Worm (Caenorhabditis elegans) whole organism, L4 larva: ENCODE results near the gene rpl-26.

Source experiments
- F37D6.2 ChIP-seq: sonication (generic microtip); optimal IDR thresholded peaks from 2 replicates; lab custom pipeline; 2016; ENCODE audit warnings: mild to moderate bottlenecking, missing genetic modification characterization, missing compliant biosample characterization
- F44E2.7 ChIP-seq: fragments of 200-800 bp; sonication (Bioruptor generic); IDR thresholded peaks from 2 replicates; pipeline ENCODE4 v2.1.2; 2022; ENCODE audit warnings: missing genetic modification characterization, missing compliant biosample characterization
- F49E8.2 ChIP-seq: sonication (generic microtip); optimal IDR thresholded peaks from 2 replicates; lab custom pipeline; 2016; ENCODE audit warnings: missing compliant biosample characterization, mild to moderate bottlenecking, missing genetic modification characterization, borderline replicate concordance
- R02D3.7 ChIP-seq: fragments of 150-350 bp; sonication (generic microtip); optimal IDR thresholded peaks from 3 replicates; lab custom pipeline; 2014; ENCODE audit warnings: missing biosample characterization, missing genetic modification characterization
- Y105C5A.15 ChIP-seq: fragments of 200-800 bp; sonication (Bioruptor generic); IDR thresholded peaks from 2 replicates; pipeline ENCODE4 v1.3.6; 2022; ENCODE audit warnings: missing genetic modification characterization, missing compliant biosample characterization
- Y48G9A.11 ChIP-seq: fragments of 200-800 bp; sonication (Bioruptor generic); IDR thresholded peaks from 2 replicates; pipeline ENCODE4 v1.3.6; 2022; ENCODE audit warnings: missing genetic modification reagents, missing genetic modification characterization, missing compliant biosample characterization
- Y5F2A.4 ChIP-seq: fragments of 200-800 bp; sonication (Bioruptor generic); optimal IDR thresholded peaks from 2 replicates; lab custom pipeline; 2018; ENCODE audit warnings: mild to moderate bottlenecking, missing genetic modification characterization, missing compliant biosample characterization
- ZK337.2 ChIP-seq: fragments of 200-800 bp; sonication (Bioruptor generic); IDR thresholded peaks from 2 replicates; pipeline ENCODE4 v1.3.6; 2022; ENCODE audit warnings: missing genetic modification reagents, missing genetic modification characterization, missing compliant biosample characterization
- aha-1 ChIP-seq: fragments of 150-350 bp; peaks from one replicate; lab custom pipeline; 2014; ENCODE audit warnings: missing biosample characterization, missing genetic modification characterization
- aly-2 ChIP-seq: sonication (generic microtip); optimal IDR thresholded peaks from 2 replicates; lab custom pipeline; 2018; ENCODE audit warnings: missing biosample characterization, missing genetic modification characterization
- arid-1 ChIP-seq: fragments of 200-800 bp; sonication (Bioruptor generic); conservative IDR thresholded peaks from 2 replicates; pipeline ENCODE4 v1.3.6; 2022; ENCODE audit warnings: missing genetic modification reagents, missing genetic modification characterization, missing compliant biosample characterization
- ceh-20 ChIP-seq: fragments of 200-800 bp; sonication (Bioruptor generic); IDR thresholded peaks from 2 replicates; pipeline ENCODE4 v1.3.6; 2022; ENCODE audit warnings: missing genetic modification reagents, missing genetic modification characterization, missing compliant biosample characterization
- ceh-28 ChIP-seq: fragments of 150-350 bp; optimal IDR thresholded peaks from 2 replicates; lab custom pipeline; 2014; ENCODE audit warnings: missing biosample characterization, missing genetic modification reagents, missing genetic modification characterization
- ceh-32 ChIP-seq: sonication (generic microtip); optimal IDR thresholded peaks from 2 replicates; lab custom pipeline; 2016; ENCODE audit warnings: mild to moderate bottlenecking, missing genetic modification characterization, missing compliant biosample characterization; ENCODE audit not compliant: poor library complexity
- ceh-82 ChIP-seq: sonication (generic microtip); optimal IDR thresholded peaks from 2 replicates; lab custom pipeline; 2017; ENCODE audit warnings: missing biosample characterization, missing genetic modification characterization
- daf-16 ChIP-seq, 3 experiments: sonication (generic microtip); optimal IDR thresholded peaks; 2 replicates each; lab custom pipeline; 2016 to 2017; ENCODE audit warnings: missing genetic modification characterization in 3 of 3, missing genetic modification reagents in 3 of 3, mild to moderate bottlenecking in 2 of 3, missing compliant biosample characterization in 2 of 3, missing biosample characterization in 1 of 3, moderate library complexity in 1 of 3
- daf-19 ChIP-seq: fragments of 200-800 bp; sonication (Bioruptor generic); conservative IDR thresholded peaks from 2 replicates; pipeline ENCODE4 v1.3.6; 2022; ENCODE audit warnings: missing genetic modification characterization, missing compliant biosample characterization
- duxl-1 ChIP-seq: sonication (generic microtip); optimal IDR thresholded peaks from 2 replicates; lab custom pipeline; 2016; ENCODE audit warnings: mild to moderate bottlenecking, missing genetic modification characterization, moderate library complexity, missing compliant biosample characterization; ENCODE audit not compliant: poor library complexity
- egl-43 ChIP-seq: fragments of 200-800 bp; sonication (Bioruptor generic); IDR thresholded peaks from 2 replicates; pipeline ENCODE4 v1.3.6; 2022; ENCODE audit warnings: missing genetic modification reagents, missing genetic modification characterization, missing compliant biosample characterization
- hlh-11 ChIP-seq: fragments of 200-800 bp; sonication (Bioruptor generic); optimal IDR thresholded peaks from 2 replicates; lab custom pipeline; 2018; ENCODE audit warnings: mild to moderate bottlenecking, missing genetic modification characterization, missing compliant biosample characterization
- lin-13 ChIP-seq: fragments of 150-350 bp; optimal IDR thresholded peaks from 2 replicates; lab custom pipeline; 2014; ENCODE audit warnings: missing biosample characterization, missing genetic modification reagents, missing genetic modification characterization
- lin-15B ChIP-seq: fragments of 150-350 bp; sonication (generic microtip); optimal IDR thresholded peaks from 3 replicates; lab custom pipeline; 2014; ENCODE audit warnings: missing biosample characterization, missing genetic modification characterization
- lin-38 ChIP-seq: fragments of 200-800 bp; sonication (Bioruptor generic); IDR thresholded peaks from 2 replicates; pipeline ENCODE4 v1.3.6; 2022; ENCODE audit warnings: missing genetic modification reagents, missing genetic modification characterization, missing compliant biosample characterization
- lin-39 ChIP-seq: fragments of 150-350 bp; optimal IDR thresholded peaks from 2 replicates; lab custom pipeline; 2014; ENCODE audit warnings: missing biosample characterization, missing genetic modification reagents, missing genetic modification characterization
- lsy-2 ChIP-seq, 2 experiments: fragments of 150-350 bp in 1 of 2; sonication (generic microtip) in 1 of 2; optimal IDR thresholded peaks; 2 replicates each; lab custom pipeline; 2014 to 2017; ENCODE audit warnings: missing biosample characterization in 2 of 2, missing genetic modification characterization in 2 of 2
- mdl-1 ChIP-seq, 2 experiments: fragments of 150-350 bp in 1 of 2; sonication (generic microtip) in 1 of 2; optimal IDR thresholded peaks; 2 replicates each; lab custom pipeline; 2014 to 2017; ENCODE audit warnings: missing biosample characterization in 2 of 2, missing genetic modification characterization in 2 of 2
- mep-1 ChIP-seq: fragments of 150-350 bp; sonication (generic microtip); optimal IDR thresholded peaks from 3 replicates; lab custom pipeline; 2014; ENCODE audit warnings: missing biosample characterization, missing genetic modification characterization
- mxl-2 ChIP-seq: fragments of 200-800 bp; sonication (Bioruptor generic); conservative IDR thresholded peaks from 2 replicates; pipeline ENCODE4 v1.3.6; 2022; ENCODE audit warnings: missing genetic modification reagents, missing genetic modification characterization, missing compliant biosample characterization
- nhr-10 ChIP-seq: fragments of 150-350 bp; optimal IDR thresholded peaks from 2 replicates; lab custom pipeline; 2014; ENCODE audit warnings: missing biosample characterization, missing genetic modification characterization
- nhr-102 ChIP-seq: sonication (generic microtip); optimal IDR thresholded peaks from 2 replicates; lab custom pipeline; 2016; ENCODE audit warnings: mild to moderate bottlenecking, missing genetic modification characterization, moderate library complexity, missing compliant biosample characterization
- nhr-111 ChIP-seq: fragments of 200-800 bp; sonication (Bioruptor generic); optimal IDR thresholded peaks from 2 replicates; lab custom pipeline; 2018; ENCODE audit warnings: mild to moderate bottlenecking, missing genetic modification characterization, missing compliant biosample characterization
- nhr-237 ChIP-seq: sonication (generic microtip); optimal IDR thresholded peaks from 2 replicates; lab custom pipeline; 2017; ENCODE audit warnings: missing biosample characterization, missing genetic modification characterization
- nhr-28 ChIP-seq: fragments of 150-350 bp; optimal IDR thresholded peaks from 2 replicates; lab custom pipeline; 2014; ENCODE audit warnings: missing biosample characterization, missing genetic modification characterization
- nhr-6 ChIP-seq: fragments of 150-350 bp; optimal IDR thresholded peaks from 2 replicates; lab custom pipeline; 2014; ENCODE audit warnings: missing biosample characterization, missing genetic modification characterization
- nhr-77 ChIP-seq: fragments of 150-350 bp; optimal IDR thresholded peaks from 2 replicates; lab custom pipeline; 2014; ENCODE audit warnings: missing biosample characterization, missing genetic modification characterization
- saeg-2 ChIP-seq: fragments of 200-800 bp; sonication (Bioruptor generic); IDR thresholded peaks from 2 replicates; pipeline ENCODE4 v1.3.6; 2022; ENCODE audit warnings: missing genetic modification reagents, missing genetic modification characterization, missing compliant biosample characterization
- skn-1 ChIP-seq: fragments of 150-350 bp; optimal IDR thresholded peaks from 2 replicates; lab custom pipeline; 2014; ENCODE audit warnings: missing biosample characterization, missing genetic modification characterization
- spr-1 ChIP-seq: sonication (generic microtip); optimal IDR thresholded peaks from 2 replicates; lab custom pipeline; 2016; ENCODE audit warnings: mild to moderate bottlenecking, missing genetic modification characterization, missing compliant biosample characterization
- spr-3 ChIP-seq: fragments of 200-800 bp; sonication (Bioruptor generic); optimal IDR thresholded peaks from 2 replicates; lab custom pipeline; 2018; ENCODE audit warnings: mild to moderate bottlenecking, missing genetic modification characterization, missing compliant biosample characterization
- tag-97 ChIP-seq: fragments of 200-800 bp; sonication (Bioruptor generic); IDR thresholded peaks from 2 replicates; pipeline ENCODE4 v1.3.6; 2022; ENCODE audit warnings: missing genetic modification characterization, missing compliant biosample characterization
- tra-1 ChIP-seq: fragments of 200-800 bp; sonication (Bioruptor generic); IDR thresholded peaks from 2 replicates; pipeline ENCODE4 v1.3.6; 2022; ENCODE audit warnings: missing genetic modification reagents, missing genetic modification characterization, missing compliant biosample characterization
- unc-130 ChIP-seq: sonication (generic microtip); optimal IDR thresholded peaks from 2 replicates; lab custom pipeline; 2016; ENCODE audit warnings: missing genetic modification reagents, missing genetic modification characterization, missing compliant biosample characterization
- zfp-2 ChIP-seq: sonication (generic microtip); optimal IDR thresholded peaks from 2 replicates; lab custom pipeline; 2016; ENCODE audit warnings: mild to moderate bottlenecking, missing genetic modification characterization, missing compliant biosample characterization
- ztf-11 ChIP-seq: fragments of 150-350 bp; optimal IDR thresholded peaks from 2 replicates; lab custom pipeline; 2014; ENCODE audit warnings: missing biosample characterization, missing genetic modification characterization
- ztf-7 ChIP-seq: fragments of 150-350 bp; optimal IDR thresholded peaks from 2 replicates; lab custom pipeline; 2014; ENCODE audit warnings: missing biosample characterization, missing genetic modification characterization

rpl-26 gene

DNA sequence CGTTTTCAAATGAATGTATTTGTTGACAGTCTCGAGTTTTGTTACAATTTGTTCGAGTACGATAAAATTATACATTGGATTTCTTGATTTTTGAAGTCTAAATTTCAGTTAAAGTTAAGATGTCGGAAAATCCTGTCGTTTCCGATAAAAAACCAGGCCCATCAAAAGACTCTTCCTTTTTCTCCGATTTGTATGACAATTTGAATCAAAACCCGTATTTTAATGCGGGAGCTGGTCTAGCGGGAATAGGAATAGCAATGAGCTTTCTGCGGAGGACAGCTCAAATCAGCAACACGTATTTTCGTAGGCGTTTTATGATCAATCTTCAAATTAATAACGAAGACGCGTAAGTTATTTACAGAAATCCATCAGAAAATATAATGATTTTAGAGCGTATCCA is 31.6 kb upstream of the rpl-26 start, which contains the start of gene bcs-1:
bcs-1 (plus strand) TSS at position 109 of the 400 bp plus-strand sequence.
- TF ChIP-seq skn-1 (tag; lab: Kevin White, UChicago) (no peak), nhr-6 (no peak), mdl-1 (tag; optimal IDR thresholded peaks at IDR 0.05; lab: Kevin White, UChicago) (no peak), daf-16 (GFP tag; optimal IDR thresholded peaks at IDR 0.05; lab: Kevin White, UChicago) (no peak), daf-16 (tag; optimal IDR thresholded peaks at IDR 0.05; lab: Kevin White, UChicago) (peak; percentile 14), spr-1 (tag; lab: Kevin White, UChicago) (no peak), zfp-2 (no peak), ceh-28 (tag; lab: Kevin White, UChicago) (no peak), aly-2 (no peak), duxl-1 (no peak), arid-1 (no peak), Y105C5A.15 (GFP tag; lab: Robert Waterston, UW) (no peak), ceh-32 (tag; lab: Kevin White, UChicago) (no peak), tra-1 (GFP tag; lab: Robert Waterston, UW) (0 out of 2 replicates have a peak, but pooled peaks have one; percentile 14), spr-3 (GFP tag; lab: Kevin White, UChicago) (no peak), lin-13 (GFP tag; lab: Kevin White, UChicago) (no peak), Y48G9A.11 (GFP tag; lab: Robert Waterston, UW) (0 out of 2 replicates have a peak, but pooled peaks have one; percentile 7), tag-97 (GFP tag; lab: Robert Waterston, UW) (no peak), nhr-77 (tag; lab: Kevin White, UChicago) (no peak), F37D6.2 (tag; lab: Kevin White, UChicago) (no peak), ztf-11 (tag; lab: Kevin White, UChicago) (no peak), lin-38 (GFP tag; lab: Robert Waterston, UW) (peak; percentile 49; the same call in 1 of the 2 replicates), F49E8.2 (tag; lab: Kevin White, UChicago) (peak; percentile 39), saeg-2 (GFP tag; lab: Robert Waterston, UW) (no peak), nhr-10 (tag; lab: Kevin White, UChicago) (no peak), nhr-237 (no peak), F44E2.7 (GFP tag; lab: Robert Waterston, UW) (no peak), ztf-7 (tag; lab: Kevin White, UChicago) (no peak)

DNA sequence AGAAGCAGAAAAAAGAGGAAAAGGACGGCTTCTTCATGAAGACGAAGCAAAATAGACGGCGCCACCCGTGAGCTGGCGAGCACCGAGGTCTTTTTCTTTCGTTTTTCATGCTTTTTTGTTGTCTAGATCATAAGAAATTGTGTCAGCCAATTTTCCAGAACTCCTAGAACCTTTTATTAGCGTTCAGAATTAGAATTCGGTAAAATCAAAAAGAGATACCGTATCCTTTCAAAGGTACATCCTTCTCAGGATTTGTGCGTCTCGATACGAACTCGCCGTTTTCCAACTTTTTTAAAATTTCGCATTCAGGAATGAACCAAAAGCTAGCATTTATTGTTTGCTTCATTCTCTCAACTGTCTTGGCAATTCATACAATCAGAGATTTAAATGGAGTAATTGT is 29.5 kb upstream of the rpl-26 start, which contains the start of gene F54C9.7:
F54C9.7 (plus strand) TSS at position 301 of the 400 bp plus-strand sequence.
- TF ChIP-seq R02D3.7 (no peak), lin-38 (GFP tag; lab: Robert Waterston, UW) (peak; percentile 44)

DNA sequence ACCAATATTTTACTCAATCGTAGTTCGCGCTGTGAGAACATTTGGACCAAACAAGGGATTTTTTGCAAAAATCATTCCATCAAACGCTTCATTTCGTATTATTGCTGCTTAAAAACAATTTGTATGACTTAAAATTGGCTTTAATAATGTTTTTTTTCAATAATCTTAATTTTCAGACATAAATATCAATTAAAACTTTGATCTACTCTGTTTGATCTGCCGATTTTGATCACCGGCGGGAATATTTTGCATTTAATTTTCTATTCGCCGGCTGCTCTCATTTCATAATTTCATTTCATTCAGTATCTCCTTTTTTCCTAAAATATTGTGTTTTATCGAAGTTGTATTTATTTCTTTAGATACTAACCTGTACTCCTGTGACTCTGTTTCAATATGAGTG is 27.4 kb upstream of the rpl-26 start, which contains the start of gene puf-5:
puf-5 (plus strand) TSS at position 358 of the 400 bp plus-strand sequence.
- TF ChIP-seq mxl-2 (GFP tag; lab: Robert Waterston, UW) (no peak), lin-38 (GFP tag; lab: Robert Waterston, UW) (0 out of 2 replicates have a peak, but pooled peaks have one; percentile 4), unc-130 (GFP tag; lab: Kevin White, UChicago) (peak; percentile 24), lin-39 (tag; lab: Kevin White, UChicago) (no peak)

DNA sequence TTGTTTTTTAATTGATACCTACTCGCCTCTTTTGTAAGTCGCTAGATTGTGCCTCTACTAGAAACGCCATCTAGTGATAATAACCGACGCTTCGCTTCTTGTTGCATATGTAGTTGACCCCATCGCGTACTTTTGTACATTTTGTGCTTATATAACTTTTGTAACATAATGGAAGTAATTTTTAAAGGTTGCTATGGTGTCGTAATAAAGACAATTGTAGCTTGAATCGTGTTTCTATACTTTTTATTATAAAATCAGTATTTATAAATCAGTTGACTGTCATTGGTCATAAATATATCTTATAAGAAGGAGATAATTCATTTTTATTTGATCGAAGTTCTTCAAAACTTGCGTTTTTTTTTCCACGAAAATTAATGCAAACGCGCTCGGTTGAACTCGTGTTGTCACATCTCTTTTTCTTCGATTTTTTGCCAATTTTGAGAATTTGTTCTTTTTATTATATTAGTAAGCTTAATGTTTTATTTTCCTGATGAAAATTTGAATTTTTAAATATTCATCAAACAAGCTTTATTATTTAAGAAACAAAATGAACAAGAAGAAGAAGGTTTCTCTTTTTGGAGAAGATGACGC is 25.0 kb upstream of the rpl-26 start, which contains the start of gene F54C9.9:
F54C9.9 (plus strand) TSS at position 541 of the 591 bp plus-strand sequence.
- no peak for TF ChIP-seq egl-43 (GFP tag; lab: Robert Waterston, UW)
- no peak for TF ChIP-seq nhr-6
- TF ChIP-seq mep-1 = peak; percentile 2
- no peak for TF ChIP-seq nhr-10 (tag; lab: Kevin White, UChicago)
- TF ChIP-seq Y5F2A.4 = no peak
- TF ChIP-seq aha-1 (tag; lab: Kevin White, UChicago) = no peak
- no peak for TF ChIP-seq nhr-102 (tag; lab: Kevin White, UChicago)
- TF ChIP-seq ceh-82 (tag; lab: Kevin White, UChicago) = no peak
- TF ChIP-seq hlh-11 = no peak
- no peak for TF ChIP-seq duxl-1
- TF ChIP-seq nhr-77 (tag; lab: Kevin White, UChicago) = no peak
- TF ChIP-seq daf-19 (GFP tag; lab: Robert Waterston, UW) = no peak
- no peak for TF ChIP-seq ZK337.2 (GFP tag; lab: Robert Waterston, UW)
- no peak for TF ChIP-seq ceh-20 (GFP tag; lab: Robert Waterston, UW)
- no peak for TF ChIP-seq Y48G9A.11 (GFP tag; lab: Robert Waterston, UW)
- TF ChIP-seq nhr-28 (tag; lab: Kevin White, UChicago) = peak; percentile 11
- no peak for TF ChIP-seq Y105C5A.15 (GFP tag; lab: Robert Waterston, UW)
- peak in 1 of 2 experiments; percentile 61 for TF ChIP-seq lsy-2 (tag; optimal IDR thresholded peaks at IDR 0.05; lab: Kevin White, UChicago)
- no peak for TF ChIP-seq lin-39 (tag; lab: Kevin White, UChicago)
- no peak for TF ChIP-seq lin-15B (tag; lab: Kevin White, UChicago)
- no peak for TF ChIP-seq nhr-111 (GFP tag; lab: Kevin White, UChicago)
